Fruit fly (Drosophila melanogaster): ENCODE results near the gene Hsp27.

Gene Hsp27

dm6 chr3L:9373374-9374004, 10.4 kb upstream of the Hsp27 start:
- no peak for TF ChIP-seq ovo (GFP tag; optimal IDR thresholded peaks at IDR 0.05)
- TF ChIP-seq cic (GFP tag; optimal IDR thresholded peaks at IDR 0.05) = peak; percentile 23
- TF ChIP-seq tj (GFP tag; optimal IDR thresholded peaks at IDR 0.05) = peak; percentile 35
- peak; percentile 73 for TF ChIP-seq CG11617 (GFP tag; optimal IDR thresholded peaks at IDR 0.05)
- TF ChIP-seq bab1 (GFP tag; optimal IDR thresholded peaks at IDR 0.05) = peak; percentile 30
- TF ChIP-seq CG5204 (GFP tag; optimal IDR thresholded peaks at IDR 0.05) = no peak
- TF ChIP-seq CG14711 (tag; optimal IDR thresholded peaks at IDR 0.05) = peak; percentile 64
- no peak for TF ChIP-seq toe (GFP tag; optimal IDR thresholded peaks at IDR 0.05)
- TF ChIP-seq Hr96 (GFP tag; optimal IDR thresholded peaks at IDR 0.05) = no peak
- peak; percentile 1 for TF ChIP-seq Crg-1 (GFP tag; optimal IDR thresholded peaks at IDR 0.05)
- TF ChIP-seq CG7045 (GFP tag; optimal IDR thresholded peaks at IDR 0.05) = peak; percentile 74
- no peak for TF ChIP-seq cnc (optimal IDR thresholded peaks at IDR 0.05)
- no peak for TF ChIP-seq CG1620 (GFP tag; optimal IDR thresholded peaks at IDR 0.05)
- TF ChIP-seq pad (GFP tag; optimal IDR thresholded peaks at IDR 0.05) = peak; percentile 46
- TF ChIP-seq kay (GFP tag; ENCODE audit: borderline replicate concordance) = no peak
- TF ChIP-seq CG33017 (tag; optimal IDR thresholded peaks at IDR 0.05) = peak; percentile 71
- TF ChIP-seq Clk (GFP tag; optimal IDR thresholded peaks at IDR 0.05) = peak; percentile 50
- TF ChIP-seq Mnt (GFP tag; optimal IDR thresholded peaks at IDR 0.05) = peak; percentile 17
- TF ChIP-seq CG12768 (GFP tag; optimal IDR thresholded peaks at IDR 0.05) = peak; percentile 51
- peak; percentile 58 for TF ChIP-seq CG7101 (tag; optimal IDR thresholded peaks at IDR 0.05)

- TF ChIP-seq cic (GFP tag; optimal IDR thresholded peaks at IDR 0.05) (no peak), Crg-1 (GFP tag; optimal IDR thresholded peaks at IDR 0.05) (no peak), Mnt (GFP tag; optimal IDR thresholded peaks at IDR 0.05) (no peak), CG14711 (tag; optimal IDR thresholded peaks at IDR 0.05) (no peak), Clk (GFP tag; optimal IDR thresholded peaks at IDR 0.05) (no peak), tj (GFP tag; optimal IDR thresholded peaks at IDR 0.05) (no peak), bab1 (GFP tag; optimal IDR thresholded peaks at IDR 0.05) (no peak), Hr96 (GFP tag; optimal IDR thresholded peaks at IDR 0.05) (no peak), CG7101 (tag; optimal IDR thresholded peaks at IDR 0.05) (no peak), CG11617 (GFP tag; optimal IDR thresholded peaks at IDR 0.05) (no peak), CG33017 (tag; optimal IDR thresholded peaks at IDR 0.05) (no peak), CG5204 (GFP tag; optimal IDR thresholded peaks at IDR 0.05) (no peak), CG1620 (GFP tag; optimal IDR thresholded peaks at IDR 0.05) (no peak), cnc (optimal IDR thresholded peaks at IDR 0.05) (no peak), toe (GFP tag; optimal IDR thresholded peaks at IDR 0.05) (no peak), kay (GFP tag; ENCODE audit: borderline replicate concordance) (no peak), CG12768 (GFP tag; optimal IDR thresholded peaks at IDR 0.05) (no peak), pad (GFP tag; optimal IDR thresholded peaks at IDR 0.05) (no peak), ovo (GFP tag; optimal IDR thresholded peaks at IDR 0.05) (no peak)
These were observed 8.7 kb upstream of the Hsp27 start, which contains the start of gene CG4461 for dm6 chr3L:9375130-9375529. Gene CG4461, plus strand, starts transcription at chr3L:9375430.

dm6 chr3L:9376573-9376972, 7.3 kb upstream of the Hsp27 start:
- peak; percentile 63 for TF ChIP-seq Clk (GFP tag; optimal IDR thresholded peaks at IDR 0.05)
- no peak for TF ChIP-seq cic (GFP tag; optimal IDR thresholded peaks at IDR 0.05)

dm6 chr3L:9377198-9378035, 6.4 kb upstream of the Hsp27 start, which contains the start of gene Hsp26:
Gene Hsp26, minus strand, starts transcription at chr3L:9377427.
- peak; percentile 79 for TF ChIP-seq CG33017 (tag; optimal IDR thresholded peaks at IDR 0.05)
- TF ChIP-seq CG14711 (tag; optimal IDR thresholded peaks at IDR 0.05) = peak; percentile 81
- peak; percentile 49 for TF ChIP-seq pad (GFP tag; optimal IDR thresholded peaks at IDR 0.05)
- TF ChIP-seq kay (GFP tag; ENCODE audit: borderline replicate concordance) = peak; percentile 99
- peak; percentile 77 for TF ChIP-seq CG12768 (GFP tag; optimal IDR thresholded peaks at IDR 0.05)
- TF ChIP-seq toe (GFP tag; optimal IDR thresholded peaks at IDR 0.05) = no peak
- peak; percentile 70 for TF ChIP-seq CG7045 (GFP tag; optimal IDR thresholded peaks at IDR 0.05)
- peak; percentile 76 for TF ChIP-seq bab1 (GFP tag; optimal IDR thresholded peaks at IDR 0.05)
- peak; percentile 40 for TF ChIP-seq Clk (GFP tag; optimal IDR thresholded peaks at IDR 0.05)
- TF ChIP-seq CG5204 (GFP tag; optimal IDR thresholded peaks at IDR 0.05) = no peak
- peak; percentile 44 for TF ChIP-seq tj (GFP tag; optimal IDR thresholded peaks at IDR 0.05)
- peak; percentile 41 for TF ChIP-seq cic (GFP tag; optimal IDR thresholded peaks at IDR 0.05)
- TF ChIP-seq CG11617 (GFP tag; optimal IDR thresholded peaks at IDR 0.05) = peak; percentile 89
- peak; percentile 55 for TF ChIP-seq Crg-1 (GFP tag; optimal IDR thresholded peaks at IDR 0.05)
- TF ChIP-seq Hr96 (GFP tag; optimal IDR thresholded peaks at IDR 0.05) = peak; percentile 50
- TF ChIP-seq CG1620 (GFP tag; optimal IDR thresholded peaks at IDR 0.05) = no peak
- TF ChIP-seq cnc (optimal IDR thresholded peaks at IDR 0.05) = no peak
- TF ChIP-seq Mnt (GFP tag; optimal IDR thresholded peaks at IDR 0.05) = peak; percentile 62
- no peak for TF ChIP-seq ovo (GFP tag; optimal IDR thresholded peaks at IDR 0.05)
- peak; percentile 78 for TF ChIP-seq CG7101 (tag; optimal IDR thresholded peaks at IDR 0.05)

dm6 chr3L:9379484-9380343, 4.1 kb upstream of the Hsp27 start, which contains the start of gene Hsp67Ba:
Gene Hsp67Ba, minus strand, starts transcription at chr3L:9379534.
- TF ChIP-seq tj (GFP tag; optimal IDR thresholded peaks at IDR 0.05) (peak; percentile 84), CG14711 (tag; optimal IDR thresholded peaks at IDR 0.05) (no peak)
